Worm (Caenorhabditis elegans) whole organism, L3 larva: ENCODE data around the gene F37C12.21.

ENCODE experiments used
- lin-15B ChIP-seq: fragments of 150-350 bp; optimal IDR thresholded peaks from 2 replicates; lab custom pipeline; 2014; ENCODE audit warnings: missing biosample characterization, missing genetic modification characterization
- lin-39 ChIP-seq: fragments of 150-350 bp; optimal IDR thresholded peaks from 2 replicates; lab custom pipeline; 2018; ENCODE audit warnings: missing biosample characterization, missing genetic modification reagents, missing genetic modification characterization
- zag-1 ChIP-seq: fragments of 150-350 bp; optimal IDR thresholded peaks from 2 replicates; lab custom pipeline; 2014; ENCODE audit warnings: missing biosample characterization, missing genetic modification characterization

- no peak for TF ChIP-seq lin-15B (tag; lab: Kevin White, UChicago)
- TF ChIP-seq zag-1 (tag; lab: Kevin White, UChicago), result no peak
- no peak for TF ChIP-seq lin-39
These were observed 47.9 kb upstream of the F37C12.21 start for ce11 chrIII:7140228-7140710.
